Worm (Caenorhabditis elegans) whole organism, L3 larva: ENCODE data around the gene K04A8.20.

Experiments used
- elt-1 ChIP-seq: fragments of 150-350 bp; optimal IDR thresholded peaks from 2 replicates; lab custom pipeline; 2014; ENCODE audit warnings: missing biosample characterization, missing genetic modification characterization
- nfya-1 ChIP-seq: sonication (generic microtip); optimal IDR thresholded peaks from 2 replicates; lab custom pipeline; 2017; ENCODE audit warnings: missing genetic modification characterization, mild to moderate bottlenecking, missing compliant biosample characterization, antibody characterized with exemption, moderate library complexity; ENCODE audit not compliant: insufficient read depth
- nhr-12 ChIP-seq: fragments of 150-350 bp; optimal IDR thresholded peaks from 2 replicates; lab custom pipeline; 2014; ENCODE audit warnings: missing biosample characterization, missing genetic modification characterization
- nhr-28 ChIP-seq: fragments of 150-350 bp; optimal IDR thresholded peaks from 2 replicates; lab custom pipeline; 2014; ENCODE audit warnings: missing biosample characterization, missing genetic modification characterization
- nhr-67 ChIP-seq: fragments of 150-350 bp; optimal IDR thresholded peaks from 2 replicates; lab custom pipeline; 2014; ENCODE audit warnings: missing biosample characterization, missing genetic modification characterization
- skn-1 ChIP-seq: fragments of 150-350 bp; optimal IDR thresholded peaks from 2 replicates; lab custom pipeline; 2014; ENCODE audit warnings: missing biosample characterization, missing genetic modification characterization
- unc-39 ChIP-seq: sonication (generic microtip); optimal IDR thresholded peaks from 4 replicates; lab custom pipeline; 2017; ENCODE audit warnings: missing biosample characterization, missing genetic modification characterization
- zag-1 ChIP-seq: fragments of 150-350 bp; optimal IDR thresholded peaks from 2 replicates; lab custom pipeline; 2014; ENCODE audit warnings: missing biosample characterization, missing genetic modification characterization

DNA sequence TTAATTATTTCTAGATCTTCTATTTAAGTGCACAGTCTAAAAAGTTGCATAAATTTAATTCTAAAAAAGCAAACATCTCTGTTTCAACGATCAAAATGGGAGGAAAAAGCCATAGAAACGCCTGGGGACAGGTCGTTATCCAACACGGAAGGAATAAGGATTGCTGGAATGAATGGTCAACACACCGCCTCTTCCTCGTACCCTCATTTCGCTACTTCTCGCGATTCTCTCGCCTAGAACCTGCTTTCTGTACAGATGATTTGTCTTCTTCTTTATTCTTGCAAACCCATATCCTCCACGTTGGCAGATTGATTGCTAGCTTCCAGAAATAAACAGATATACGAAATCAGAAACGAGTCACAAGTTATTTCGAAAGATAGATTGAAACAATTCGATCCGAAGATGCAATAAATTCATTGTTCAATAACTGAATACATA lies 34.3 kb upstream of the K04A8.20 start, which contains the start of gene dpy-11:
- TF ChIP-seq nhr-67 (tag; lab: Kevin White, UChicago) (no peak), zag-1 (tag; lab: Kevin White, UChicago) (no peak), skn-1 (no peak), nhr-12 (tag; lab: Kevin White, UChicago) (no peak), nhr-28 (no peak), unc-39 (tag; lab: Kevin White, UChicago) (no peak), elt-1 (no peak), nfya-1 (tag; lab: Kevin White, UChicago) (peak; percentile 14)
